Worm (Caenorhabditis elegans): ENCODE results near the gene R08A2.2.
A peak's percentile ranks its signal among the peaks of the same experiment; 100 is the strongest.

ce11 chrV:14685435-14686058 is 30.0 kb downstream of the R08A2.2 start, which contains the start of gene C47E8.4:
- TF ChIP-seq egl-43 (GFP tag; IDR thresholded peaks at IDR 0.05) (peak; percentile 89; the same call in 1 of the 2 replicates), fos-1 (tag; optimal IDR thresholded peaks at IDR 0.05) (no peak), cey-2 (tag; optimal IDR thresholded peaks at IDR 0.05; ENCODE audit: borderline replicate concordance, insufficient read depth) (no peak), pqm-1 (tag; optimal IDR thresholded peaks at IDR 0.05) (peak; percentile 26), ceh-32 (tag; optimal IDR thresholded peaks at IDR 0.05; ENCODE audit: poor library complexity) (peak; percentile 76), unc-62 (GFP tag; optimal IDR thresholded peaks at IDR 0.05 in 1 of 2) (peak; percentile 56 to 99), unc-62 (tag; optimal IDR thresholded peaks at IDR 0.05) (no peak)

All from whole organism, L4 larva.